1 worm cellular context compared by ENCODE assay signal in genomic region chrIII:8446534-8446933, ce11.
TF ChIP-seq lines count a peak whose summit lies in the region.

TSS of gene hsp-110 (minus strand) at chrIII:8446909.

TF ChIP-seq in whole organism, L4 larva, 104 proteins besides CTCF, POLR2A, EP300 and RAD21 (continued from another document):
- TF ChIP-seq F26F4.8 (GFP tag; conservative IDR thresholded peaks at IDR 0.05; lab: Robert Waterston, UW) (0 out of 2 replicates have a peak, but pooled peaks have one; percentile 6), aha-1 (tag; lab: Kevin White, UChicago) (no peak), ztf-11 (tag; optimal IDR thresholded peaks at IDR 0.05; lab: Kevin White, UChicago) (no peak), zfp-3 (GFP tag; conservative IDR thresholded peaks at IDR 0.05; lab: Robert Waterston, UW) (no peak), ceh-32 (tag; optimal IDR thresholded peaks at IDR 0.05; lab: Kevin White, UChicago; ENCODE audit: poor library complexity) (no peak), spr-1 (tag; optimal IDR thresholded peaks at IDR 0.05; lab: Kevin White, UChicago) (no peak), zip-11 (GFP tag; IDR thresholded peaks at IDR 0.05; lab: Robert Waterston, UW) (no peak), Y75B8A.6 (GFP tag; IDR thresholded peaks at IDR 0.05; lab: Robert Waterston, UW) (no peak), lin-39 (tag; optimal IDR thresholded peaks at IDR 0.05; lab: Kevin White, UChicago) (no peak)
